Worm (Caenorhabditis elegans): ENCODE results near the gene rhr-1.

The rhr-1 gene

ce11 chrV:5427860-5428259 is at the start of gene rhr-1:
TSS of gene rhr-1 (plus strand) at chrV:5428160.
- TF ChIP-seq fkh-6 (tag; optimal IDR thresholded peaks at IDR 0.05) = no peak
- TF ChIP-seq unc-42 (tag; optimal IDR thresholded peaks at IDR 0.05) = no peak
- TF ChIP-seq ahr-1 (tag; optimal IDR thresholded peaks at IDR 0.05) = no peak
- no peak for TF ChIP-seq hlh-13 (GFP tag; optimal IDR thresholded peaks at IDR 0.05)
- TF ChIP-seq unc-55 (GFP tag; optimal IDR thresholded peaks at IDR 0.05) = no peak
- TF ChIP-seq hlh-30 (tag; optimal IDR thresholded peaks at IDR 0.05; ENCODE audit: insufficient read depth) = no peak
- no peak for TF ChIP-seq K02D7.2 (tag; optimal IDR thresholded peaks at IDR 0.05)
- TF ChIP-seq sdc-2 (tag; optimal IDR thresholded peaks at IDR 0.05) = no peak
- TF ChIP-seq ceh-19 (GFP tag; optimal IDR thresholded peaks at IDR 0.05) = no peak
- no peak for TF ChIP-seq pat-9 (tag; optimal IDR thresholded peaks at IDR 0.05)
- no peak for TF ChIP-seq sox-4 (tag; optimal IDR thresholded peaks at IDR 0.05)
- TF ChIP-seq ceh-30 (tag; optimal IDR thresholded peaks at IDR 0.05) = no peak
- TF ChIP-seq nhr-11 (tag; optimal IDR thresholded peaks at IDR 0.05) = no peak
- no peak for TF ChIP-seq fkh-10 (GFP tag; optimal IDR thresholded peaks at IDR 0.05)
- TF ChIP-seq ceh-24 (tag; optimal IDR thresholded peaks at IDR 0.05) = no peak
- no peak for TF ChIP-seq hlh-6 (tag; optimal IDR thresholded peaks at IDR 0.05)
- no peak for TF ChIP-seq elt-4 (tag; optimal IDR thresholded peaks at IDR 0.05)
- no peak for TF ChIP-seq ceh-48 (tag; optimal IDR thresholded peaks at IDR 0.05)

- TF ChIP-seq ceh-34 (tag; optimal IDR thresholded peaks at IDR 0.05) = no peak
- TF ChIP-seq pat-9 (tag; optimal IDR thresholded peaks at IDR 0.05) = no peak
- no peak for TF ChIP-seq ets-4 (tag; optimal IDR thresholded peaks at IDR 0.05)
- TF ChIP-seq nhr-11 (tag; optimal IDR thresholded peaks at IDR 0.05) = no peak
- no peak for TF ChIP-seq ceh-9 (tag; optimal IDR thresholded peaks at IDR 0.05)
- no peak for TF ChIP-seq C38D4.7 (GFP tag; optimal IDR thresholded peaks at IDR 0.05)
- no peak for TF ChIP-seq fkh-10 (GFP tag; optimal IDR thresholded peaks at IDR 0.05)
- TF ChIP-seq pha-4 (tag; optimal IDR thresholded peaks at IDR 0.05) = no peak
- no peak for TF ChIP-seq eyg-1 (tag; optimal IDR thresholded peaks at IDR 0.05)
- TF ChIP-seq F13H6.1 (tag; optimal IDR thresholded peaks at IDR 0.05) = no peak
- no peak for TF ChIP-seq hlh-30 (tag; optimal IDR thresholded peaks at IDR 0.05; ENCODE audit: insufficient read depth)
- TF ChIP-seq ttx-3 (tag; optimal IDR thresholded peaks at IDR 0.05) = no peak
- no peak for TF ChIP-seq ztf-16 (tag; optimal IDR thresholded peaks at IDR 0.05)
- no peak for TF ChIP-seq K09A11.1 (tag; optimal IDR thresholded peaks at IDR 0.05; ENCODE audit: insufficient read depth)
- TF ChIP-seq ama-1 (optimal IDR thresholded peaks at IDR 0.05) = no peak
- TF ChIP-seq gmeb-2 (tag; optimal IDR thresholded peaks at IDR 0.05) = no peak
Measured at ce11 chrV:5385914-5386493, 42.0 kb upstream of the rhr-1 start, which contains the start of gene C35A11.2. TSS of gene C35A11.2 (plus strand) at chrV:5386299.

- peak; percentile 43 for TF ChIP-seq elt-2 (tag; optimal IDR thresholded peaks at IDR 0.05)
- no peak for TF ChIP-seq fkh-10 (GFP tag; optimal IDR thresholded peaks at IDR 0.05)
Measured at ce11 chrV:5392993-5393628, 34.8 kb upstream of the rhr-1 start, which contains the start of gene C35A11.4. TSS of gene C35A11.4 (minus strand) at chrV:5393148.

- no peak for TF ChIP-seq zip-5 (tag; optimal IDR thresholded peaks at IDR 0.05)
- TF ChIP-seq unc-3 (GFP tag; conservative IDR thresholded peaks at IDR 0.05) = peak; percentile 83
- TF ChIP-seq unc-3 (tag; optimal IDR thresholded peaks at IDR 0.05) = peak; percentile 84
- TF ChIP-seq ceh-30 (tag; optimal IDR thresholded peaks at IDR 0.05) = no peak
- TF ChIP-seq unc-86 (tag; optimal IDR thresholded peaks at IDR 0.05) = no peak
- no peak for TF ChIP-seq nfya-1 (tag; optimal IDR thresholded peaks at IDR 0.05)
- TF ChIP-seq ref-2 (tag; optimal IDR thresholded peaks at IDR 0.05) = no peak
- no peak for TF ChIP-seq ceh-34 (tag; optimal IDR thresholded peaks at IDR 0.05)
- TF ChIP-seq ceh-22 (tag; optimal IDR thresholded peaks at IDR 0.05) = no peak
- no peak for TF ChIP-seq ama-1 (optimal IDR thresholded peaks at IDR 0.05)
- TF ChIP-seq unc-42 (tag; optimal IDR thresholded peaks at IDR 0.05) = peak; percentile 26
- no peak for TF ChIP-seq lin-11 (tag; optimal IDR thresholded peaks at IDR 0.05)
- TF ChIP-seq fkh-6 (tag; optimal IDR thresholded peaks at IDR 0.05) = no peak
Measured at ce11 chrV:5403938-5404337, 24.0 kb upstream of the rhr-1 start.
